Fruit fly (Drosophila melanogaster): ENCODE measurements around the gene Eig71Ek.
A peak's percentile ranks its signal among the peaks of the same experiment; 100 is the strongest.

Gene Eig71Ek

dm6 chr3L:15691968-15692367 lies 30.9 kb downstream of the Eig71Ek start, which contains the start of gene CG34451:
Gene CG34451 (minus strand): TSS chr3L:15692068.
- no peak for TF ChIP-seq CG32264 (GFP tag; optimal IDR thresholded peaks at IDR 0.05)
- no peak for TF ChIP-seq Dif (GFP tag; optimal IDR thresholded peaks at IDR 0.05; ENCODE audit: partially characterized antibody)
- TF ChIP-seq Sp1 (GFP tag; optimal IDR thresholded peaks at IDR 0.05) = no peak
- TF ChIP-seq dsf (GFP tag; optimal IDR thresholded peaks at IDR 0.05; ENCODE audit: borderline replicate concordance) = no peak

- TF ChIP-seq CG9705 (GFP tag; optimal IDR thresholded peaks at IDR 0.05) = no peak
- TF ChIP-seq sv (GFP tag; optimal IDR thresholded peaks at IDR 0.05) = no peak
- no peak for TF ChIP-seq foxo (GFP tag; optimal IDR thresholded peaks at IDR 0.05)
- TF ChIP-seq fru (GFP tag; optimal IDR thresholded peaks at IDR 0.05) = no peak
- TF ChIP-seq dmrt93B (GFP tag; optimal IDR thresholded peaks at IDR 0.05) = no peak
- TF ChIP-seq tai (GFP tag; optimal IDR thresholded peaks at IDR 0.05) = no peak
- TF ChIP-seq Myc (optimal IDR thresholded peaks at IDR 0.05) = no peak
- TF ChIP-seq CrebA (GFP tag; optimal IDR thresholded peaks at IDR 0.05; ENCODE audit: borderline replicate concordance) = no peak
- TF ChIP-seq jim (GFP tag; optimal IDR thresholded peaks at IDR 0.05) = no peak
- no peak for TF ChIP-seq brk (GFP tag; optimal IDR thresholded peaks at IDR 0.05)
- no peak for TF ChIP-seq Dfd (GFP tag; optimal IDR thresholded peaks at IDR 0.05)
- no peak for TF ChIP-seq OdsH (GFP tag; optimal IDR thresholded peaks at IDR 0.05)
- no peak for TF ChIP-seq rgr (GFP tag; optimal IDR thresholded peaks at IDR 0.05)
- no peak for TF ChIP-seq br (GFP tag; optimal IDR thresholded peaks at IDR 0.05)
- TF ChIP-seq dsf (GFP tag; optimal IDR thresholded peaks at IDR 0.05; ENCODE audit: borderline replicate concordance) = no peak
- no peak for TF ChIP-seq Vsx2 (GFP tag; optimal IDR thresholded peaks at IDR 0.05; ENCODE audit: partially characterized antibody)
- TF ChIP-seq N (GFP tag; optimal IDR thresholded peaks at IDR 0.05) = no peak
These were observed 31.3 kb downstream of the Eig71Ek start for dm6 chr3L:15692388-15692787.

dm6 chr3L:15692794-15693532 lies 31.9 kb downstream of the Eig71Ek start:
- no peak for TF ChIP-seq OdsH (GFP tag; optimal IDR thresholded peaks at IDR 0.05)
- no peak for TF ChIP-seq rgr (GFP tag; optimal IDR thresholded peaks at IDR 0.05)
- TF ChIP-seq dmrt93B (GFP tag; optimal IDR thresholded peaks at IDR 0.05) = no peak
- no peak for TF ChIP-seq Mio (GFP tag; optimal IDR thresholded peaks at IDR 0.05)
- TF ChIP-seq foxo (GFP tag; optimal IDR thresholded peaks at IDR 0.05) = no peak
- peak; percentile 28 for TF ChIP-seq psq (GFP tag; optimal IDR thresholded peaks at IDR 0.05)

DNA sequence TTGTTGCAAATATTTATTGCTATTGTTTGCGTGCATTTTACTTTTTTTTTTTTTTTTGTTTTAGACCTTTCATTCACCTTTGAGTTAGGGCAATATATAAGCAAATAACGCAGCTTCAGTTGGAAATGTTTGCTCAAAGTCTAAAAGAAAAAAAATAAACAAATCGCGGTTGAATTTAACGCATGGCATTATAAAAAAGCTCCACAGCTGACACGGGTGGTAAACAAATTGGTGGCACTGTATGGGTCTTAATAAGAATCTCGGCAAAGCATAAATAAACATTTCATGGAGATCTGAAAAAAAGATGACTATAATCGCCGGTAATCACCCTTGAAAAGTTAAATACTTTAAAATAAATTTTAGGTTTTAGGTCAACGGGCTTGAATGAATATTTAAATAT lies 33.4 kb downstream of the Eig71Ek start:
- TF ChIP-seq OdsH (GFP tag; optimal IDR thresholded peaks at IDR 0.05) (peak; percentile 18), jim (GFP tag; optimal IDR thresholded peaks at IDR 0.05) (no peak)

dm6 chr3L:15695195-15695594 lies 34.1 kb downstream of the Eig71Ek start:
- no peak for TF ChIP-seq pan (optimal IDR thresholded peaks at IDR 0.05)
- no peak for TF ChIP-seq woc (GFP tag; optimal IDR thresholded peaks at IDR 0.05)
- no peak for TF ChIP-seq Vsx2 (GFP tag; optimal IDR thresholded peaks at IDR 0.05; ENCODE audit: partially characterized antibody)
- TF ChIP-seq OdsH (GFP tag; optimal IDR thresholded peaks at IDR 0.05) = no peak
- TF ChIP-seq dsf (GFP tag; optimal IDR thresholded peaks at IDR 0.05; ENCODE audit: borderline replicate concordance) = no peak

dm6 chr3L:15697916-15698315 lies 36.9 kb downstream of the Eig71Ek start:
- TF ChIP-seq Jra (GFP tag; optimal IDR thresholded peaks at IDR 0.05) = no peak
- no peak for TF ChIP-seq Abd-B (GFP tag; optimal IDR thresholded peaks at IDR 0.05)
- no peak for TF ChIP-seq sage (GFP tag; optimal IDR thresholded peaks at IDR 0.05)
- TF ChIP-seq Mio (GFP tag; optimal IDR thresholded peaks at IDR 0.05) = no peak
- peak; percentile 94 for TF ChIP-seq Dfd (GFP tag; optimal IDR thresholded peaks at IDR 0.05)
